Fruit fly (Drosophila melanogaster): ENCODE results near the gene Cip4.

Gene Cip4

DNA sequence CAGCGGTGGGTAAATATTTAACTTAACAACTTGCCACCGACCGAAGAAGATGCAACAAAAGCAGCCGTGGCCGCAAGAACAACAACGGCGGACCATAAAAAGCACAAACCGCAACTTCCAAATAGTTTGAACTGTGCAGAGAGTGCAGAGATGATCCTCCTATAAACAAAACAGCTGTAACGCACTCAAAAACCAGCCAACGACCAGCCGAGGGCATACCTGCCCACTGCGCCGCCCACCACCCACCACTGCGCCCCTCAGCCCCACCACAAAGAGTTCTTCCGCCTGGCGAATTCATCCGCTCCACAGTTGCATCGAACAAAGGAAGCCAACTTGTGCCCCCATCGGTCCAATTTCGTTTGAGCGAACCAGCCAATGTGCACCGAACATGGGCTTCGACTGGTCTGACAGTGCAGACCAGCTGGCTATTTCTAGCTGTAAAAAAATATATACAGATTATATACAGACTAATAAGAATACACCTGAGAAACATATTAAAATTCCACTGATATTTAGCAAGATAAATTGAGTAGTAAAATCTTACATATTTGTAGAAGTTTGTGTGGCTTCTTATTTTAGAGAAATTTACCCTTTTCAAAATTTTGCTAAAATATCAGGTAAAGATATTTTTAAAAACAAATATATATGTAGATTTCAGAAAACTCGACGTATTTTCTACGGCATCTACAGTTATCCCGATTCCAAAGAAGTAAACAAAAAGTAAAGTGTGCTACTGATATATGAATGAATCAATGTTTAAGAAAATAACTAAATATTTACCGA lies 19.8 kb upstream of the Cip4 start:
- TF ChIP-seq h (optimal IDR thresholded peaks at IDR 0.05) (no peak), Myc (optimal IDR thresholded peaks at IDR 0.05) (no peak), ttk (optimal IDR thresholded peaks at IDR 0.05) (no peak), insv (optimal IDR thresholded peaks at IDR 0.05) (no peak), psq (optimal IDR thresholded peaks at IDR 0.05) (no peak), Sin3A (optimal IDR thresholded peaks at IDR 0.05) (no peak)

DNA sequence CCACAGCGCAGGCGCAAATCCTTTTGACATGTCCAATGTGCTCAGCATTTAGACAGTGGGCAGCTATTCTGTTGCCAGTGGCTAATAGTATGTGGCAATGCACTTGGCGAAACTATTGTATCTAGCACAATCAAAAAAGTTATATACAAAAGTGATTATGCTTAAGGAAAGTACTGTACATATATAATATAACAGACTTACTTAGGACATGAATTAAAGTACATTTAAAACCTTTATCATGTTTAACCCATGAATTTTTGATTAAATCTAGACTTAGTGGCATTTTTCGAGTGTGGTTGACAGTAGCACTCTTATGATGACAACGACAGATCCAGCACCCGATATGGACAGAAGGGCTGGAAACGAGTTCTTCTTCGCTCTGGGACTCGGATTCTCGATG lies 19.2 kb upstream of the Cip4 start:
- TF ChIP-seq Myc (optimal IDR thresholded peaks at IDR 0.05) (no peak), Sin3A (optimal IDR thresholded peaks at IDR 0.05) (no peak), ttk (optimal IDR thresholded peaks at IDR 0.05) (no peak), insv (optimal IDR thresholded peaks at IDR 0.05) (no peak), psq (optimal IDR thresholded peaks at IDR 0.05) (no peak), h (optimal IDR thresholded peaks at IDR 0.05) (no peak)

DNA sequence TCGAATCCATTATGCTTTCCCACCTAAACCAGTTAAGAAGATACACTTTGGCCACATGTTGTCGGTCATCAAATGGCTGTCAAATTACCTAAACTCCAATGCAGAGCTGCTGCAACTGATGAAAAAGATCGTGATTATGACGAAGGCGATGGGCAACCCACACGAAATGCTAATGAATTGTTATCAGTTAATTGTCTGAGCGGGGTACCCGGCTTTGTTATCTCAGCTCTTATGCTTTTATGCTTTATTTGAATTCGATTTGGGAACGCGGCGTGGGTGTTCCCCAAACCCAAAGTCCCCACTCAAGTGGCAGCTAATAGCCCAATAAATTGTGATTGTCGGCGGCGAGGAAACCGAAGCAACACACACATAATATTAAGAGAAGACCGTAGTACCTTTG lies 18.7 kb upstream of the Cip4 start:
- TF ChIP-seq h (optimal IDR thresholded peaks at IDR 0.05) (no peak), insv (optimal IDR thresholded peaks at IDR 0.05) (no peak), Myc (optimal IDR thresholded peaks at IDR 0.05) (no peak), ttk (optimal IDR thresholded peaks at IDR 0.05) (no peak), Sin3A (optimal IDR thresholded peaks at IDR 0.05) (no peak), psq (optimal IDR thresholded peaks at IDR 0.05) (no peak)

DNA sequence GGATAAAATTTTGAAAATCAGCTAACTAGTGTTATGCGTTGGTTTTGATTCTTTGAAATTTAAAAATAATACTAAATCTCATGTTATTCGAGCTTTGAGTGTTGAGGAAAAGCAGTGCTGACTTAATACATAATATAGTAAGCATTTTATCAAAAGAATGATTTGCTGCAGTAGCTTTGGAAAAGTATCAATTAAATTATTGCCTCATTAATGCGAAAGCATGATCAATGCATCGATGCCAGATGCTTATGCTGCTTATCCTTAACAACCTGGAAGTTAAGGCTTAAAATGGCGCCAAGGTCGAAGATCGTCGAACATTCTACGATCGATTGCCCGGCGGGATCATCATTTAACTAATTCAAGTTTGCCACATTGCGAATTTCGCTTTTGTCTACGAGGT lies 17.6 kb upstream of the Cip4 start, which contains the start of gene CG32240:
Gene CG32240, minus strand, starts transcription at position 101 of the 400 bp plus-strand sequence.
- TF ChIP-seq h (optimal IDR thresholded peaks at IDR 0.05) (no peak), Myc (optimal IDR thresholded peaks at IDR 0.05) (no peak), ttk (optimal IDR thresholded peaks at IDR 0.05) (no peak), psq (optimal IDR thresholded peaks at IDR 0.05) (no peak), insv (optimal IDR thresholded peaks at IDR 0.05) (no peak), Sin3A (optimal IDR thresholded peaks at IDR 0.05) (no peak)

- TF ChIP-seq Sin3A (optimal IDR thresholded peaks at IDR 0.05) (no peak), insv (optimal IDR thresholded peaks at IDR 0.05) (no peak), psq (optimal IDR thresholded peaks at IDR 0.05) (no peak), h (optimal IDR thresholded peaks at IDR 0.05) (no peak), Myc (optimal IDR thresholded peaks at IDR 0.05) (no peak), ttk (optimal IDR thresholded peaks at IDR 0.05) (no peak)
These were observed 16.3 kb upstream of the Cip4 start, which contains the start of gene DopEcR for dm6 chr3L:4380231-4380645. Gene DopEcR, minus strand, starts transcription at chr3L:4380387.

- TF ChIP-seq ttk (optimal IDR thresholded peaks at IDR 0.05) (no peak), psq (optimal IDR thresholded peaks at IDR 0.05) (no peak), Myc (optimal IDR thresholded peaks at IDR 0.05) (no peak), h (optimal IDR thresholded peaks at IDR 0.05) (no peak), Sin3A (optimal IDR thresholded peaks at IDR 0.05) (no peak), insv (optimal IDR thresholded peaks at IDR 0.05) (no peak)
These were observed 15.0 kb upstream of the Cip4 start for dm6 chr3L:4378895-4379294.

- TF ChIP-seq insv (optimal IDR thresholded peaks at IDR 0.05) (no peak), h (optimal IDR thresholded peaks at IDR 0.05) (no peak), psq (optimal IDR thresholded peaks at IDR 0.05) (no peak)
These were observed 13.6 kb upstream of the Cip4 start for dm6 chr3L:4377496-4377895.

- TF ChIP-seq psq (optimal IDR thresholded peaks at IDR 0.05) (no peak), Sin3A (optimal IDR thresholded peaks at IDR 0.05) (no peak), insv (optimal IDR thresholded peaks at IDR 0.05) (no peak), ttk (optimal IDR thresholded peaks at IDR 0.05) (no peak), Myc (optimal IDR thresholded peaks at IDR 0.05) (no peak), h (optimal IDR thresholded peaks at IDR 0.05) (no peak)
These were observed 11.9 kb upstream of the Cip4 start for dm6 chr3L:4375675-4376366.

DNA sequence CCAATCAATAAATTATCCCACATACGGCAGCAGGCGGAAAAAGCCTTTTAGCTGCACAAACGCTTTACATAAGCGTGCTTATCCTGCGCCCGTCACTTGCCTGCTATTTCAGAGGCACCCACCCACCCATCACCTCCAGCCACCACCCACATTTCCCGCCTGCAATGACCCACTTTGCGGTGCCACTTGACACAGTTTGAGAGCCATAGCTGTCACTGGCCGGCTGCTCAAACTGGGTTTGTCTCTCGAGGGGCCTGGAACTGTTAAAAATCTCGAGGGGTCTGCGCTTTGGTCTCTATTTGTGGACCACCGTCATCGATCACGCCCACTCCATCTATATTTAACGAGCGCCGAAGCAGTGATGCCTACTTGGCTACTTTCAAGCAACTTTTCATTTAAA lies 8.1 kb upstream of the Cip4 start:
- TF ChIP-seq h (optimal IDR thresholded peaks at IDR 0.05) = no peak

DNA sequence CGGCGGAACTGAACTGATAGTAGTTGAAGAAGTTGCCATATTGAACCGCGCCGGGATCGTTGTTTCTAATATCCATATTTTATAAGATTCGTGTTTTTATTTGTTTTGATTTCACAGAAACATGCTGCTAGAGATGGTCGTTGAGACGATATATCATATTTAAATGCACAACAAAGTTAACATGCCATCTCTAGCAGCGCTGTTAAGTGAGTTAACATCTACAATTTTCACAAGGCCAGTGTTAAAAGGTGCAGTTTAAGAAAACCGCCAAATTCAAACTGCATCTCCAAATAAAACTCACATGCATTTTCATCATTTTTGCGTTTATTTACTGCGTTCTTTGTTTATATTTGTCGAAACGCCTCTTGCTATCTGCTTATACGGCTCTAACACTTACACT lies 3.4 kb upstream of the Cip4 start, which contains the start of gene CG11342:
Gene CG11342, minus strand, starts transcription at position 120 of the 400 bp plus-strand sequence.
- TF ChIP-seq Myc (optimal IDR thresholded peaks at IDR 0.05) (no peak), h (optimal IDR thresholded peaks at IDR 0.05) (no peak), ttk (optimal IDR thresholded peaks at IDR 0.05) (no peak), psq (optimal IDR thresholded peaks at IDR 0.05) (no peak), Sin3A (optimal IDR thresholded peaks at IDR 0.05) (no peak), insv (optimal IDR thresholded peaks at IDR 0.05) (no peak)

DNA sequence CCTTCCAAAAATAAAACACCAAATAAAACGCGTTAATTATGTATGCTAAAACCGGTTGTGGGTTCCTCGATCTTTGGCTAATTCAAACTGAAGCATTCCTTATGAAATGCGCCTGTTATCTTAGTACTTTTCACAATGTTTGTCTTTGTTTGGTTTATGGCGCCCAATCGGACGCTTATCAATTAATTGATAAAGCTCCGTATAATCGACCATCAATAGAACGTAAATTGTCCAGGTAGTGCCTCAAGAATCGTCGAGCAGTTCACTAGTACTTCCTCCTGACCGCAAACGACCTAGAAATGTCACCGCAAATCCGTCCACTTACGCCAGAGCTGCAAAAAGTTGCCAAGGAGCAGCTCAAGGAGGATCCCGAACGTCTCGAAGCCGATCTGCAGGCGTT lies 1.3 kb upstream of the Cip4 start, which contains the start of gene CG33514:
Gene CG33514, plus strand, starts transcription at position 238 of the 400 bp plus-strand sequence.
- TF ChIP-seq Sin3A (optimal IDR thresholded peaks at IDR 0.05) = no peak
- TF ChIP-seq psq (optimal IDR thresholded peaks at IDR 0.05) = no peak
- TF ChIP-seq ttk (optimal IDR thresholded peaks at IDR 0.05) = no peak
- no peak for TF ChIP-seq h (optimal IDR thresholded peaks at IDR 0.05)
- TF ChIP-seq Myc (optimal IDR thresholded peaks at IDR 0.05) = no peak
- TF ChIP-seq insv (optimal IDR thresholded peaks at IDR 0.05) = no peak

- TF ChIP-seq psq (optimal IDR thresholded peaks at IDR 0.05) = no peak
- no peak for TF ChIP-seq insv (optimal IDR thresholded peaks at IDR 0.05)
- no peak for TF ChIP-seq Myc (optimal IDR thresholded peaks at IDR 0.05)
- TF ChIP-seq ttk (optimal IDR thresholded peaks at IDR 0.05) = no peak
- TF ChIP-seq h (optimal IDR thresholded peaks at IDR 0.05) = no peak
- TF ChIP-seq Sin3A (optimal IDR thresholded peaks at IDR 0.05) = no peak
These were observed 418 bp downstream of the Cip4 start for dm6 chr3L:4363484-4363883.

Measured in Kc167 (cell line).